Worm (Caenorhabditis elegans): ENCODE data around the gene F57G4.11.
"Not testable (repeated sequence)": the region's sequence is repeated elsewhere in the genome, so short reads cannot be mapped to it uniquely, and the experiment has no call there.

The F57G4.11 gene

ce11 chrV:17624906-17625305 lies at the start of gene F57G4.11:
TSS of gene F57G4.11 (plus strand) at chrV:17625206.
- TF ChIP-seq W03F9.2 (tag; optimal IDR thresholded peaks at IDR 0.05) (no peak), him-1 (tag; optimal IDR thresholded peaks at IDR 0.05) (no peak), dao-5 (tag; optimal IDR thresholded peaks at IDR 0.05) (no peak)

ce11 chrV:17580017-17580416 lies 45.0 kb upstream of the F57G4.11 start:
- no peak for TF ChIP-seq him-1 (tag; optimal IDR thresholded peaks at IDR 0.05)

- TF ChIP-seq W03F9.2, dao-5, him-1 (tag; optimal IDR thresholded peaks at IDR 0.05): not testable (repeated sequence)
Measured at ce11 chrV:17584352-17584843, 40.6 kb upstream of the F57G4.11 start, which contains the start of gene fbxa-133. TSS of gene fbxa-133 (plus strand) at chrV:17584793.

ce11 chrV:17595691-17596090 lies 29.3 kb upstream of the F57G4.11 start:
- TF ChIP-seq dao-5 (tag; optimal IDR thresholded peaks at IDR 0.05) (no peak), him-1 (tag; optimal IDR thresholded peaks at IDR 0.05) (no peak), W03F9.2 (tag; optimal IDR thresholded peaks at IDR 0.05) (no peak)

- TF ChIP-seq him-1 (tag; optimal IDR thresholded peaks at IDR 0.05) (no peak), W03F9.2 (tag; optimal IDR thresholded peaks at IDR 0.05) (no peak), dao-5 (tag; optimal IDR thresholded peaks at IDR 0.05) (no peak)
Measured at ce11 chrV:17598810-17599209, 26.2 kb upstream of the F57G4.11 start, which contains the start of gene Y6G8.2. TSS of gene Y6G8.2 (minus strand) at chrV:17598956.

- TF ChIP-seq him-1 (tag; optimal IDR thresholded peaks at IDR 0.05) (no peak), W03F9.2 (tag; optimal IDR thresholded peaks at IDR 0.05) (no peak), dao-5 (tag; optimal IDR thresholded peaks at IDR 0.05) (no peak)
Measured at ce11 chrV:17601520-17601919, 23.5 kb upstream of the F57G4.11 start, which contains the start of gene ztf-25. TSS of gene ztf-25 (plus strand) at chrV:17601820.

ce11 chrV:17606050-17606449 lies 19.0 kb upstream of the F57G4.11 start, which contains the start of gene Y6G8.16:
TSS of gene Y6G8.16 (plus strand) at chrV:17606350.
- not testable (repeated sequence) for TF ChIP-seq W03F9.2, dao-5, him-1 (tag; optimal IDR thresholded peaks at IDR 0.05)

ce11 chrV:17607797-17608196 lies 17.2 kb upstream of the F57G4.11 start, which contains the start of gene srz-91:
TSS of gene srz-91 (plus strand) at chrV:17608097.
- no peak for TF ChIP-seq him-1 (tag; optimal IDR thresholded peaks at IDR 0.05)
- TF ChIP-seq dao-5 (tag; optimal IDR thresholded peaks at IDR 0.05): no peak
- no peak for TF ChIP-seq W03F9.2 (tag; optimal IDR thresholded peaks at IDR 0.05)

ce11 chrV:17610503-17610902 lies 14.5 kb upstream of the F57G4.11 start, which contains the start of gene Y6G8.15:
TSS of gene Y6G8.15 (minus strand) at chrV:17610603.
- not testable (repeated sequence) for TF ChIP-seq W03F9.2, dao-5, him-1 (tag; optimal IDR thresholded peaks at IDR 0.05)

ce11 chrV:17614251-17614650 lies 10.8 kb upstream of the F57G4.11 start, which contains the start of gene Y6G8.14:
TSS of gene Y6G8.14 (minus strand) at chrV:17614351.
- TF ChIP-seq him-1 (tag; optimal IDR thresholded peaks at IDR 0.05) (no peak), dao-5 (tag; optimal IDR thresholded peaks at IDR 0.05) (no peak), W03F9.2 (tag; optimal IDR thresholded peaks at IDR 0.05) (no peak)

- no peak for TF ChIP-seq dao-5 (tag; optimal IDR thresholded peaks at IDR 0.05)
- no peak for TF ChIP-seq W03F9.2 (tag; optimal IDR thresholded peaks at IDR 0.05)
Measured at ce11 chrV:17615609-17616008, 9.4 kb upstream of the F57G4.11 start, which contains the start of gene Y6G8.5. TSS of gene Y6G8.5 (minus strand) at chrV:17615709.

ce11 chrV:17616807-17617206 lies 8.2 kb upstream of the F57G4.11 start, which contains the start of gene Y6G8.6:
TSS of gene Y6G8.6 (minus strand) at chrV:17616904.
- TF ChIP-seq dao-5 (tag; optimal IDR thresholded peaks at IDR 0.05) (no peak), him-1 (tag; optimal IDR thresholded peaks at IDR 0.05) (no peak), W03F9.2 (tag; optimal IDR thresholded peaks at IDR 0.05) (no peak)

ce11 chrV:17620266-17620665 lies 4.7 kb upstream of the F57G4.11 start, which contains the start of gene Y6G8.8:
TSS of gene Y6G8.8 (plus strand) at chrV:17620566.
- TF ChIP-seq dao-5 (tag; optimal IDR thresholded peaks at IDR 0.05): no peak
- TF ChIP-seq W03F9.2 (tag; optimal IDR thresholded peaks at IDR 0.05): no peak
- no peak for TF ChIP-seq him-1 (tag; optimal IDR thresholded peaks at IDR 0.05)

ce11 chrV:17623230-17623629 lies 1.8 kb upstream of the F57G4.11 start, which contains the start of gene F57G4.1:
TSS of gene F57G4.1 (plus strand) at chrV:17623530.
- TF ChIP-seq dao-5 (tag; optimal IDR thresholded peaks at IDR 0.05) (no peak), him-1 (tag; optimal IDR thresholded peaks at IDR 0.05) (no peak), W03F9.2 (tag; optimal IDR thresholded peaks at IDR 0.05) (no peak)
